Fruit fly (Drosophila melanogaster) S2 (cell line): Measurements from ENCODE around the gene CG14120.

ENCODE experiments used
- CG8478 ChIP-seq: fragments of >200 bp; optimal IDR thresholded peaks from 2 replicates; lab custom pipeline; 2018
- CTCF ChIP-seq, 2 experiments: fragments of >200 bp; optimal IDR thresholded peaks; 2 replicates each; lab custom pipeline; 2018

DNA sequence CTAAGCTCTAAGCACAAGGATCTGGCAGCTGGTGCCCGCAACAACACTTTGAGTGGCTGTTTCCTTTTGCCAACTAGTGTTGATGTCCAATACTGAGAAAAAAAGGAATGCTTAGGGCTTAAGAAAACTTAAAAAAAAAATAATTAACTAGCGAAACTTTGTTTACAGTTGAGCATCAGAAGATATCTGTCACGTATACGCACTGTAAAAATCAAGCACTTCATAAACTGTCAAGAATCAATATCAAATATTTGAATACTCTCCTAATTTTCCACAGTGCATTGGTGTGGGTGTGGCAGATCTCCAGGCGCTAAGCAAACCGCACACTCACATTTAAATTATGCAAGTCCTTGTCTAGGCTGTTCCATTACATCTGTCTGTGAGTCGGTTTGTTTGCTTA lies 10.6 kb upstream of the CG14120 start:
- TF ChIP-seq CTCF (optimal IDR thresholded peaks at IDR 0.05; lab: Kevin White, UChicago) (no peak), CG8478 (no peak)
